Fruit fly (Drosophila melanogaster): ENCODE measurements around the gene RpL34a.

Gene RpL34a

DNA sequence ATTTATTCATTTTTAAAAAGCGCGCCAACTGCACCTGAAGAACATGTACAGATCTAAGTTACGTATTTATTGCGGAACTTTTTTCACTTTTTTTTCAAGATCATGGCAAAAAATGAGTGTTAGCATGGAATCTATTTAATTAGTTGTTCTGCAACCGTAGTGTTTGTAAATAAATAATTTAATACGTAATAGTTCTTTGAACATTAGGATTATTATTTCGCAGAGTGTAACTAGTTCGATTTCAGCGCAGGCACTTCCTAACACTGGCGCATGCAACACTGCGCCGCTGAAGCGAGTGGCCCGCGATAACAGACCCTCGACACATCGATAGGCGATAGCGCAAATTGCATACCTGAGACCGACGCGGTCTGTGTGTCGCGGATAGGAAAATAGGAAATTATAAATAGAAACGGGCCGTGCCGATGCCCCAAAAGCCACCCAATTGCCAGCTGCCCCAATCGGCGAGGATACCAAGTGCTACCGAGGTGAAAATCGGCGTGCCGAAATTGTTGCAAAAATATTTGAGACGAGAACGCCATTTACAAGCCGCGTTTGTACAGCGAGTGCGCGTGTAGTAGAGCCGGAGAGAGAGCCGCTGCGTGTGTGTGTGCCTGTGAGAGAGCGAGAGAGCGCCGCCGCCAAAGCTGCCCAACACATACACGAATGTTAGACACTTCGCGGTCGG, 17.5 kb downstream of the RpL34a start, which contains the start of gene gro (continued):
- peak; percentile 49 for TF ChIP-seq CG13123 (GFP tag; optimal IDR thresholded peaks at IDR 0.05)
- peak; percentile 45 for TF ChIP-seq sd (tag; optimal IDR thresholded peaks at IDR 0.05)
- peak; percentile 64 for TF ChIP-seq CG10654 (GFP tag; optimal IDR thresholded peaks at IDR 0.05)
- peak; percentile 50 for TF ChIP-seq Mes4 (GFP tag; optimal IDR thresholded peaks at IDR 0.05)
- peak; percentile 87 for TF ChIP-seq CG13624 (GFP tag; optimal IDR thresholded peaks at IDR 0.05)
- TF ChIP-seq CG11696 (GFP tag; IDR thresholded peaks at IDR 0.05) = no peak
- TF ChIP-seq CG4854 (GFP tag; optimal IDR thresholded peaks at IDR 0.05) = peak; percentile 72
- TF ChIP-seq CkIIα-i1 (GFP tag; IDR thresholded peaks at IDR 0.05) = no peak
- TF ChIP-seq caup (GFP tag; optimal IDR thresholded peaks at IDR 0.05; ENCODE audit: severe bottlenecking) = peak; percentile 81
- TF ChIP-seq CG3163 (GFP tag; optimal IDR thresholded peaks at IDR 0.05) = peak; percentile 65
- TF ChIP-seq mam (GFP tag; optimal IDR thresholded peaks at IDR 0.05) = peak; percentile 84
- no peak for TF ChIP-seq ATbp (GFP tag; optimal IDR thresholded peaks at IDR 0.05)
- 0 out of 2 replicates have a peak, but pooled peaks have one; percentile 52 for TF ChIP-seq Rx (GFP tag; IDR thresholded peaks at IDR 0.05)
- TF ChIP-seq Jarid2 (GFP tag; optimal IDR thresholded peaks at IDR 0.05) = peak; percentile 35
- TF ChIP-seq CG5180 (GFP tag; optimal IDR thresholded peaks at IDR 0.05) = peak; percentile 25
- TF ChIP-seq chinmo (GFP tag; IDR thresholded peaks at IDR 0.05; ENCODE audit: partially characterized antibody) = peak; percentile 67; the same call in 2 of the 4 replicates
- TF ChIP-seq dm (GFP tag; optimal IDR thresholded peaks at IDR 0.05) = peak; percentile 82
- peak; percentile 59; the same call in 2 of the 3 replicates for TF ChIP-seq Doc3 (GFP tag; IDR thresholded peaks at IDR 0.05; ENCODE audit: partially characterized antibody)
- TF ChIP-seq Dek (tag; optimal IDR thresholded peaks at IDR 0.05) = peak; percentile 47
- peak; percentile 53 for TF ChIP-seq pb (GFP tag; optimal IDR thresholded peaks at IDR 0.05)
- TF ChIP-seq btn (GFP tag; optimal IDR thresholded peaks at IDR 0.05) = peak; percentile 36
- peak; percentile 81 for TF ChIP-seq CG15479 (GFP tag; optimal IDR thresholded peaks at IDR 0.05)
- TF ChIP-seq CG6689 (GFP tag; IDR thresholded peaks at IDR 0.05) = peak; percentile 46; the same call in 1 of the 2 replicates
- peak; percentile 99 for TF ChIP-seq CG15514 (GFP tag; optimal IDR thresholded peaks at IDR 0.05)
- TF ChIP-seq CG33557 (GFP tag; optimal IDR thresholded peaks at IDR 0.05) = peak; percentile 42
- TF ChIP-seq ssp (GFP tag; IDR thresholded peaks at IDR 0.05) = peak; percentile 45
- peak; percentile 98 for TF ChIP-seq stwl (tag; optimal IDR thresholded peaks at IDR 0.05)
- peak; percentile 55 for TF ChIP-seq CG18764 (GFP tag; optimal IDR thresholded peaks at IDR 0.05)
- peak; percentile 69 to 72 for TF ChIP-seq chif (GFP tag; optimal IDR thresholded peaks at IDR 0.05)
- TF ChIP-seq Sox100B (GFP tag; optimal IDR thresholded peaks at IDR 0.05) = peak; percentile 47
- peak; percentile 86 for TF ChIP-seq ci (GFP tag; IDR thresholded peaks at IDR 0.05)
- TF ChIP-seq CG5245 (GFP tag; optimal IDR thresholded peaks at IDR 0.05) = peak; percentile 42
- TF ChIP-seq Dll (GFP tag; IDR thresholded peaks at IDR 0.05; ENCODE audit: partially characterized antibody) = peak; percentile 76
- peak; percentile 66 for TF ChIP-seq Myb (GFP tag; optimal IDR thresholded peaks at IDR 0.05)
- peak; percentile 55 for TF ChIP-seq CG1233 (GFP tag; optimal IDR thresholded peaks at IDR 0.05)
- no peak for TF ChIP-seq CG43689 (GFP tag; IDR thresholded peaks at IDR 0.05)
- no peak for TF ChIP-seq CG10431 (GFP tag; optimal IDR thresholded peaks at IDR 0.05)
- TF ChIP-seq Vsx1 (GFP tag; optimal IDR thresholded peaks at IDR 0.05) = peak; percentile 42
- peak; percentile 83 for TF ChIP-seq lilli (GFP tag; optimal IDR thresholded peaks at IDR 0.05)
- no peak for TF ChIP-seq Lpt (GFP tag; optimal IDR thresholded peaks at IDR 0.05)
- TF ChIP-seq hbn (GFP tag; IDR thresholded peaks at IDR 0.05; ENCODE audit: partially characterized antibody) = peak; percentile 58; the same call in 1 of the 2 replicates
- TF ChIP-seq CG10147 (GFP tag; optimal IDR thresholded peaks at IDR 0.05) = peak; percentile 30
- no peak for TF ChIP-seq sc (optimal IDR thresholded peaks at IDR 0.05)
- TF ChIP-seq sc (GFP tag; optimal IDR thresholded peaks at IDR 0.05) = no peak
- peak; percentile 24 for TF ChIP-seq twi (tag; optimal IDR thresholded peaks at IDR 0.05)
- TF ChIP-seq cas (GFP tag; IDR thresholded peaks at IDR 0.05) = 0 out of 2 replicates have a peak, but pooled peaks have one; percentile 48
- no peak for TF ChIP-seq org-1 (GFP tag; optimal IDR thresholded peaks at IDR 0.05)
- TF ChIP-seq CG8359 (GFP tag; optimal IDR thresholded peaks at IDR 0.05; ENCODE audit: borderline replicate concordance) = no peak
- peak; percentile 68 for TF ChIP-seq Hr3 (GFP tag; optimal IDR thresholded peaks at IDR 0.05)
